Worm (Caenorhabditis elegans) whole organism, young adult: ENCODE data around the gene let-858.

ENCODE experiments used
- C06A6.2 ChIP-seq: fragments of 200-800 bp; sonication (Bioruptor generic); conservative IDR thresholded peaks from 2 replicates; pipeline ENCODE4 v1.3.6; 2022; ENCODE audit warnings: missing genetic modification characterization, missing compliant biosample characterization
- D2030.7 ChIP-seq: fragments of 200-800 bp; sonication (Bioruptor generic); IDR thresholded peaks from 2 replicates; pipeline ENCODE4 v1.3.6; 2022; ENCODE audit warnings: missing genetic modification reagents, missing genetic modification characterization, missing compliant biosample characterization
- F52B5.7 ChIP-seq: sonication (generic microtip); optimal IDR thresholded peaks from 2 replicates; lab custom pipeline; 2016; ENCODE audit warnings: mild to moderate bottlenecking, missing genetic modification characterization, missing compliant biosample characterization
- cebp-2 ChIP-seq: fragments of 200-800 bp; sonication (Bioruptor generic); IDR thresholded peaks from 2 replicates; pipeline ENCODE4 v1.3.6; 2022; ENCODE audit warnings: missing genetic modification characterization, missing compliant biosample characterization
- ceh-79 ChIP-seq: sonication (generic microtip); optimal IDR thresholded peaks from 2 replicates; lab custom pipeline; 2017; ENCODE audit warnings: mild to moderate bottlenecking, missing genetic modification characterization, missing compliant biosample characterization
- mel-28 ChIP-seq: sonication (generic microtip); optimal IDR thresholded peaks from 2 replicates; lab custom pipeline; 2016; ENCODE audit warnings: borderline replicate concordance, mild to moderate bottlenecking, missing genetic modification characterization, missing compliant biosample characterization
- sea-2 ChIP-seq: fragments of 200-800 bp; sonication (Bioruptor generic); IDR thresholded peaks from 2 replicates; pipeline ENCODE4 v1.3.6; 2022; ENCODE audit warnings: missing genetic modification characterization, missing compliant biosample characterization
- snpc-4 ChIP-seq, 5 experiments: fragments of 150-350 bp in 1 of 5; sonication (generic microtip) in 4 of 5; optimal IDR thresholded peaks; 2 replicates each; lab custom pipeline; 2014 to 2018; ENCODE audit warnings: missing genetic modification characterization in 5 of 5, missing biosample characterization in 3 of 5, antibody characterized with exemption in 2 of 5, mild to moderate bottlenecking in 2 of 5, missing compliant biosample characterization in 2 of 5, missing genotype in 2 of 5, moderate library complexity in 2 of 5, missing genetic modification reagents in 1 of 5
- ztf-28 ChIP-seq: fragments of 200-800 bp; sonication (Bioruptor generic); IDR thresholded peaks from 2 replicates; pipeline ENCODE4 v1.3.6; 2022; ENCODE audit warnings: missing genetic modification reagents, missing genetic modification characterization, missing compliant biosample characterization

- TF ChIP-seq cebp-2 (GFP tag; lab: Robert Waterston, UW) (no peak), F52B5.7 (tag; lab: Kevin White, UChicago) (no peak), snpc-4 (GFP tag; optimal IDR thresholded peaks at IDR 0.05; lab: Kevin White, UChicago) (no peak), snpc-4 (tag; optimal IDR thresholded peaks at IDR 0.05; lab: Kevin White, UChicago) (no peak), mel-28 (tag; lab: Kevin White, UChicago) (no peak), C06A6.2 (GFP tag; lab: Robert Waterston, UW) (no peak), D2030.7 (GFP tag; lab: Robert Waterston, UW) (no peak), ceh-79 (tag; lab: Kevin White, UChicago) (no peak), ztf-28 (GFP tag; lab: Robert Waterston, UW) (no peak), sea-2 (GFP tag; lab: Robert Waterston, UW) (no peak)
Observed at ce11 chrII:11044193-11044568, 22.0 kb downstream of the let-858 start.
